Worm (Caenorhabditis elegans): ENCODE results near the gene C04A11.1.

The C04A11.1 gene

DNA sequence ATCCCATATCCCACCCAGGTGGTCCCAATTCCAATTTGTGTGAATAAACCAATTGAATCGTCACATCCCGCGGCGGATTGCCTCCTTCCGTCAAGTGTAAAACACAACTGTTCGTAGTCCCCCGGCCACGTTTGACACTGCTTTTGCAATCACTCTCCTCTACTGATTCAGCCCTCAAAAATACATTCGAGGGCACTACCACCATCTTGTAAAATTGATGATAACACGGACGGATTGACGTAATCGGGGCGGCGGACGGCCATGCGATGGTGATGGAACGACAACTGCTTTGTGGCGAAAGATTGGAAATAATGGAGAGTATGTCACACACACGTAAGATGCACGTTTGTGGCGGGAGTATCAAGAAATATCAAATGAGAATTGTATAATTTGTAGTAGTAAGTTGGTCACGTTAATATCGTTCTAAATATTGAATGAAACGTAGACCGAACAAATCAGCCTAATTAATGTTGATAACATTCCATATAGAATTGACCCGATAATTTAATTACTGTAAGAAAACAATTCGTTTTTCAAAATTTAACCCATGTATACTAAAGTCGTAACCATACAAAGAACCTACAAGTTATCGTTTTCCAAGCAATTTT is 21.9 kb upstream of the C04A11.1 start:
- TF ChIP-seq attf-4 (tag; optimal IDR thresholded peaks at IDR 0.05) (no peak), daf-16 (GFP tag; optimal IDR thresholded peaks at IDR 0.05) (peak in 1 of 2 experiments; percentile 40), daf-16 (tag; optimal IDR thresholded peaks at IDR 0.05) (no peak), F44E2.7 (GFP tag; IDR thresholded peaks at IDR 0.05) (0 out of 2 replicates have a peak, but pooled peaks have one; percentile 23), mxl-3 (GFP tag; optimal IDR thresholded peaks at IDR 0.05) (peak; percentile 16), unc-62 (GFP tag; optimal IDR thresholded peaks at IDR 0.05 in 1 of 2) (peak in 1 of 2 experiments; percentile 92), unc-62 (tag; optimal IDR thresholded peaks at IDR 0.05) (no peak)

- no peak for TF ChIP-seq Y5F2A.4 (GFP tag; optimal IDR thresholded peaks at IDR 0.05)
- peak; percentile 40 for TF ChIP-seq ces-1 (GFP tag; optimal IDR thresholded peaks at IDR 0.05)
These were observed 20.7 kb upstream of the C04A11.1 start, which contains the start of gene twk-20 for ce11 chrX:13639577-13639976. TSS of gene twk-20 (plus strand) at chrX:13639877.

ce11 chrX:13644884-13645283 is 15.4 kb upstream of the C04A11.1 start:
- no peak for TF ChIP-seq gei-8 (GFP tag; optimal IDR thresholded peaks at IDR 0.05)

- TF ChIP-seq D1046.2 (GFP tag; IDR thresholded peaks at IDR 0.05) (no peak), unc-62 (GFP tag; optimal IDR thresholded peaks at IDR 0.05 in 1 of 2) (peak in 1 of 2 experiments; percentile 37), unc-62 (tag; optimal IDR thresholded peaks at IDR 0.05) (no peak)
These were observed 13.5 kb upstream of the C04A11.1 start, which contains the start of gene acr-9 for ce11 chrX:13646798-13647197. TSS of gene acr-9 (minus strand) at chrX:13646898.

DNA sequence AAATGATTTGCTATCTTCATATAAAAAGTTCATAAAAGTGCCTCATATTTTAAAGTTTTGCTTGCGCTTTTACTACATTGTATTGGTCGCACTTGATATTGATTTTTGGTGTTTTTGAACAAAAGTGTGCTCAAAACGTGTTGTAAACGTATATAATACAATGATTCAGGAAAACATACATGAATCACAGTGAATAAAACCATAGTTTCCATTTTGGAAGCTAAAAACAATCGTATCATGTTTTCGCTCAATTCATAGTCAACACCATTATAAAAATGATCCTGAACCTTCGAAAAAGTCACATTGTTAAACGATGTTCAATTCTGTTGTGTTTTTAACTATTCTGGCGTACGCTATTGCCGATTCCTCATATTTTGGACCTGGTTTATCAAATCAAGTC is 13.0 kb upstream of the C04A11.1 start, which contains the start of gene C40C9.3:
Gene C40C9.3, plus strand, starts transcription at position 301 of the 400 bp plus-strand sequence.
- no peak for TF ChIP-seq set-16 (GFP tag; IDR thresholded peaks at IDR 0.05)
- no peak for TF ChIP-seq F44E2.7 (GFP tag; IDR thresholded peaks at IDR 0.05)
- TF ChIP-seq aly-2 (tag; optimal IDR thresholded peaks at IDR 0.05) = no peak
- TF ChIP-seq dmd-9 (GFP tag; IDR thresholded peaks at IDR 0.05) = no peak
- TF ChIP-seq hif-1 (tag; optimal IDR thresholded peaks at IDR 0.05) = no peak
- no peak for TF ChIP-seq nhr-111 (GFP tag; optimal IDR thresholded peaks at IDR 0.05)
- no peak for TF ChIP-seq nhr-102 (tag; optimal IDR thresholded peaks at IDR 0.05)

- no peak for TF ChIP-seq tra-1 (GFP tag; IDR thresholded peaks at IDR 0.05)
- no peak for TF ChIP-seq F10B5.3 (tag; optimal IDR thresholded peaks at IDR 0.05)
- TF ChIP-seq fkh-10 (GFP tag; optimal IDR thresholded peaks at IDR 0.05) = no peak
- no peak for TF ChIP-seq F37D6.2 (tag; optimal IDR thresholded peaks at IDR 0.05)
- no peak for TF ChIP-seq unc-62 (GFP tag; optimal IDR thresholded peaks at IDR 0.05 in 1 of 2)
- no peak for TF ChIP-seq unc-62 (tag; optimal IDR thresholded peaks at IDR 0.05)
- TF ChIP-seq zip-2 (tag; optimal IDR thresholded peaks at IDR 0.05) = no peak
- no peak for TF ChIP-seq zag-1 (tag; optimal IDR thresholded peaks at IDR 0.05)
- no peak for TF ChIP-seq mxl-3 (GFP tag; optimal IDR thresholded peaks at IDR 0.05)
- TF ChIP-seq zfp-2 (tag; optimal IDR thresholded peaks at IDR 0.05) = no peak
- no peak for TF ChIP-seq unc-39 (tag; optimal IDR thresholded peaks at IDR 0.05)
- TF ChIP-seq lin-13 (GFP tag; optimal IDR thresholded peaks at IDR 0.05) = no peak
- TF ChIP-seq lin-1 (GFP tag; IDR thresholded peaks at IDR 0.05) = no peak
- TF ChIP-seq lir-3 (tag; optimal IDR thresholded peaks at IDR 0.05) = no peak
- no peak for TF ChIP-seq ceh-82 (tag; optimal IDR thresholded peaks at IDR 0.05)
- no peak for TF ChIP-seq dmd-6 (GFP tag; IDR thresholded peaks at IDR 0.05)
- no peak for TF ChIP-seq nhr-28 (tag; optimal IDR thresholded peaks at IDR 0.05)
- no peak for TF ChIP-seq pha-4 (GFP tag; IDR thresholded peaks at IDR 0.05)
- no peak for TF ChIP-seq pha-4 (tag; optimal IDR thresholded peaks at IDR 0.05)
- no peak for TF ChIP-seq lin-38 (GFP tag; IDR thresholded peaks at IDR 0.05)
These were observed 9.5 kb upstream of the C04A11.1 start, which contains the start of gene C40C9.4 for ce11 chrX:13650799-13651198. TSS of gene C40C9.4 (plus strand) at chrX:13651099.

Data from whole organism, L4 larva.